Worm (Caenorhabditis elegans) whole organism, L4/young adult: ENCODE results near the gene pigg-1.

Experiments used
- W03F9.2 ChIP-seq: fragments of 150-350 bp; optimal IDR thresholded peaks from 2 replicates; lab custom pipeline; 2014; ENCODE audit warnings: missing biosample characterization, missing genetic modification characterization
- him-1 ChIP-seq: sonication (generic microtip); optimal IDR thresholded peaks from 2 replicates; lab custom pipeline; 2016; ENCODE audit warnings: missing genotype, missing genetic modification reagents, missing genetic modification characterization, missing compliant biosample characterization

ce11 chrII:8648843-8649242 lies 48.8 kb upstream of the pigg-1 start:
- TF ChIP-seq W03F9.2 (tag; lab: Kevin White, UChicago) (no peak), him-1 (tag; lab: Kevin White, UChicago) (no peak)
